Worm (Caenorhabditis elegans): ENCODE data around the gene algn-9.
A peak's percentile ranks its signal among the peaks of the same experiment; 100 is the strongest.

The algn-9 gene

ce11 chrII:10545924-10546783 lies 38.0 kb upstream of the algn-9 start:
- no peak for TF ChIP-seq rbr-2 (tag; optimal IDR thresholded peaks at IDR 0.05)
- no peak for TF ChIP-seq ceh-62 (tag; optimal IDR thresholded peaks at IDR 0.05)
- TF ChIP-seq lim-7 (GFP tag; IDR thresholded peaks at IDR 0.05), result peak; percentile 21; the same call in 1 of the 2 replicates
- no peak for TF ChIP-seq ceh-44 (GFP tag; IDR thresholded peaks at IDR 0.05)
- TF ChIP-seq daf-16 (GFP tag; optimal IDR thresholded peaks at IDR 0.05), result no peak
- no peak for TF ChIP-seq daf-16 (tag; optimal IDR thresholded peaks at IDR 0.05)
- no peak for TF ChIP-seq unc-39 (tag; optimal IDR thresholded peaks at IDR 0.05)
- TF ChIP-seq lsy-2 (tag; optimal IDR thresholded peaks at IDR 0.05), result no peak
- TF ChIP-seq snpc-4 (tag; optimal IDR thresholded peaks at IDR 0.05), result no peak
- TF ChIP-seq dmd-9 (GFP tag; IDR thresholded peaks at IDR 0.05), result peak; percentile 42; the same call in 1 of the 2 replicates
- no peak for TF ChIP-seq zip-2 (tag; optimal IDR thresholded peaks at IDR 0.05)
- no peak for TF ChIP-seq daf-8 (GFP tag; IDR thresholded peaks at IDR 0.05)
- no peak for TF ChIP-seq pqm-1 (tag; optimal IDR thresholded peaks at IDR 0.05)
- TF ChIP-seq ctbp-1 (GFP tag; IDR thresholded peaks at IDR 0.05), result no peak; the same call in 1 of the 2 replicates
- no peak for TF ChIP-seq nhr-42 (GFP tag; IDR thresholded peaks at IDR 0.05)
- TF ChIP-seq hlh-30 (tag; optimal IDR thresholded peaks at IDR 0.05; ENCODE audit: insufficient read depth), result peak; percentile 37
- TF ChIP-seq zip-11 (GFP tag; IDR thresholded peaks at IDR 0.05), result no peak
- no peak for TF ChIP-seq duxl-1 (tag; optimal IDR thresholded peaks at IDR 0.05; ENCODE audit: poor library complexity)
- TF ChIP-seq daf-12 (tag; optimal IDR thresholded peaks at IDR 0.05), result no peak
- TF ChIP-seq nhr-6 (tag; optimal IDR thresholded peaks at IDR 0.05), result no peak
- TF ChIP-seq hmg-1.1 (GFP tag; IDR thresholded peaks at IDR 0.05), result no peak; the same call in none of the 2 replicates
- TF ChIP-seq T20F7.1 (GFP tag; optimal IDR thresholded peaks at IDR 0.05), result no peak
- TF ChIP-seq nhr-10 (tag; optimal IDR thresholded peaks at IDR 0.05), result no peak
- TF ChIP-seq ceh-20 (GFP tag; IDR thresholded peaks at IDR 0.05), result no peak; the same call in 1 of the 2 replicates
- no peak for TF ChIP-seq nhr-48 (tag; optimal IDR thresholded peaks at IDR 0.05)
- TF ChIP-seq sdz-12 (GFP tag; optimal IDR thresholded peaks at IDR 0.05), result no peak
- peak; percentile 3 for TF ChIP-seq mxl-3 (GFP tag; optimal IDR thresholded peaks at IDR 0.05)
- 0 out of 2 replicates have a peak, but pooled peaks have one; percentile 18 for TF ChIP-seq lin-1 (GFP tag; IDR thresholded peaks at IDR 0.05)
- TF ChIP-seq Y75B8A.6 (GFP tag; IDR thresholded peaks at IDR 0.05), result peak; percentile 37; the same call in 1 of the 2 replicates
- no peak for TF ChIP-seq ZK546.5 (tag; optimal IDR thresholded peaks at IDR 0.05)
- TF ChIP-seq gei-8 (GFP tag; optimal IDR thresholded peaks at IDR 0.05), result no peak
- no peak for TF ChIP-seq mep-1 (tag; optimal IDR thresholded peaks at IDR 0.05)
- peak; percentile 10; the same call in 1 of the 2 replicates for TF ChIP-seq dmd-8 (GFP tag; IDR thresholded peaks at IDR 0.05)
- no peak for TF ChIP-seq lin-15B (tag; optimal IDR thresholded peaks at IDR 0.05)
- TF ChIP-seq daf-19 (GFP tag; conservative IDR thresholded peaks at IDR 0.05), result no peak
- TF ChIP-seq php-3 (GFP tag; IDR thresholded peaks at IDR 0.05), result peak; percentile 35; the same call in 1 of the 2 replicates
- no peak for TF ChIP-seq F49E8.2 (tag; optimal IDR thresholded peaks at IDR 0.05; ENCODE audit: borderline replicate concordance)
- TF ChIP-seq ztf-11 (tag; optimal IDR thresholded peaks at IDR 0.05), result no peak
- TF ChIP-seq cey-2 (tag; optimal IDR thresholded peaks at IDR 0.05; ENCODE audit: borderline replicate concordance, insufficient read depth), result no peak
- TF ChIP-seq spr-1 (tag; optimal IDR thresholded peaks at IDR 0.05), result no peak
- TF ChIP-seq mdt-29 (GFP tag; IDR thresholded peaks at IDR 0.05), result peak; percentile 29; the same call in 1 of the 2 replicates
- TF ChIP-seq ceh-28 (tag; optimal IDR thresholded peaks at IDR 0.05), result no peak
- TF ChIP-seq mxl-2 (GFP tag; conservative IDR thresholded peaks at IDR 0.05), result no peak
- no peak; the same call in 1 of the 2 replicates for TF ChIP-seq lin-38 (GFP tag; IDR thresholded peaks at IDR 0.05)
- TF ChIP-seq egl-27 (tag; optimal IDR thresholded peaks at IDR 0.05), result no peak
- no peak for TF ChIP-seq madf-9 (GFP tag; conservative IDR thresholded peaks at IDR 0.05)
- TF ChIP-seq ZK337.2 (GFP tag; IDR thresholded peaks at IDR 0.05), result no peak
- no peak for TF ChIP-seq spr-3 (GFP tag; optimal IDR thresholded peaks at IDR 0.05)
- no peak for TF ChIP-seq mdl-1 (tag; optimal IDR thresholded peaks at IDR 0.05)

Measured in whole organism, L4 larva.